Fruit fly (Drosophila melanogaster): ENCODE data around the gene CG17121.

DNA sequence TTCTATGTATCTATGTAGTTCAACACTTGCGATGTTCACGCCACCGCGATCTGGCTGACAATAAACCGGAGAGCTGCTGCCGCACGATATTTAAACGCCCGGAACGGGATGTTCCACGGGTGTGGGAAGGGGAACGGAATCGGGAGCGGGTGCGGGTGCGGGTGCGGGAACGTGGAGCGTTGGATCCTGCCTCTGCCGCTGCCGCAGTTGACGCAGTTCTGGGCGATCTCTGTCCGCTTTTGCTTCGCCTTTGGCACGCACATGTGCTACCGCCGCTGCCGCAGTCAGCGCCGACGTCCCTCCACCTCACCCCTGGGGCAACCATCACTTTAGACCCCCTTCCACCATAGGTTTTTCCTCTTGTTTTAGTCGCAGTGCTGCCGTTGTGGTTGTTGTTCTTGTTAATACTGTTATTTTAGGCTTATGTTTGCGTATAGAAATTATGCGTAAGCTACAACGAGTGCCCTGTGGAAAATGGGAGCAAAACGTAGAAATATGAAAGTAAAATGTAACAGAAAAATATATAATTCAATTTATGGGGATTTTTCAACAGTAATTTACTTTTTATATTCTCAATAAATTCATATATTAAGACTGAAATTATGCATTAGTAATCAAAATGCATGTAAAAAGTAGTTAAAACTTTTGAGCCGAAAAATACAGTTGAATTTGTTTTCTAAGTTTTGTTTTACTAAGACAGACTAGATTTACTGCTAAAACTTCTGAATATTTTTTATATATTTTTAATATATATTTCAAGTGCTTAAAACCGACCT lies 21.2 kb downstream of the CG17121 start, which contains the start of gene lmd:
- TF ChIP-seq psq (optimal IDR thresholded peaks at IDR 0.05) (no peak), usp (GFP tag; optimal IDR thresholded peaks at IDR 0.05) (no peak), CG8478 (optimal IDR thresholded peaks at IDR 0.05) (no peak), Dll (optimal IDR thresholded peaks at IDR 0.05) (no peak)
